Fruit fly (Drosophila melanogaster) whole organism, prepupa: Measurements from ENCODE around the gene GluRIID.

Experiments
- CG11294 ChIP-seq: fragments of 200-800 bp; sonication (Bioruptor generic); IDR thresholded peaks from 2 replicates; pipeline ENCODE4 v1.3.6; 2022; ENCODE audit warnings: missing biosample characterization, missing genetic modification characterization
- CG11902 ChIP-seq: fragments of 200-800 bp; sonication (Bioruptor generic); optimal IDR thresholded peaks from 3 replicates; lab custom pipeline; 2016; ENCODE audit warnings: missing biosample characterization, missing genetic modification characterization
- CG15336 ChIP-seq: fragments of 200-800 bp; sonication (Bioruptor generic); IDR thresholded peaks from 2 replicates; pipeline ENCODE4 v1.3.6; 2022; ENCODE audit warnings: missing biosample characterization, missing genetic modification characterization
- CG3032 ChIP-seq: fragments of 200-800 bp; optimal IDR thresholded peaks from 2 replicates; lab custom pipeline; 2019; ENCODE audit warnings: missing biosample characterization, mild to moderate bottlenecking, missing genetic modification characterization, moderate library complexity
- CG31627 ChIP-seq: fragments of 200-800 bp; sonication (Bioruptor generic); optimal IDR thresholded peaks from 3 replicates; lab custom pipeline; 2016; ENCODE audit warnings: missing biosample characterization, missing genetic modification characterization
- CG6792 ChIP-seq: fragments of 200-800 bp; sonication (Bioruptor generic); optimal IDR thresholded peaks from 3 replicates; lab custom pipeline; 2016; ENCODE audit warnings: missing biosample characterization, missing genetic modification characterization
- CG9139 ChIP-seq: fragments of 200-800 bp; sonication (Bioruptor generic); optimal IDR thresholded peaks from 3 replicates; lab custom pipeline; 2017; ENCODE audit warnings: missing biosample characterization, mild to moderate bottlenecking, missing genetic modification characterization
- Ets96B ChIP-seq: fragments of 200-800 bp; optimal IDR thresholded peaks from 2 replicates; lab custom pipeline; 2019; ENCODE audit warnings: missing biosample characterization, mild to moderate bottlenecking, missing genetic modification characterization, moderate library complexity
- OdsH ChIP-seq: fragments of 200-800 bp; sonication (Bioruptor generic); optimal IDR thresholded peaks from 3 replicates; lab custom pipeline; 2016; ENCODE audit warnings: missing biosample characterization, missing genetic modification characterization
- Sox102F ChIP-seq: fragments of 200-800 bp; sonication (Bioruptor generic); optimal IDR thresholded peaks from 2 replicates; lab custom pipeline; 2016; ENCODE audit warnings: missing biosample characterization, mild to moderate bottlenecking, missing genetic modification characterization
- Sox14 ChIP-seq: fragments of 200-800 bp; sonication (Bioruptor generic); optimal IDR thresholded peaks from 3 replicates; lab custom pipeline; 2016; ENCODE audit warnings: missing biosample characterization, missing genetic modification characterization
- achi ChIP-seq: fragments of 200-800 bp; sonication (Bioruptor generic); optimal IDR thresholded peaks from 3 replicates; lab custom pipeline; 2016; ENCODE audit warnings: missing biosample characterization, missing genetic modification characterization
- acj6 ChIP-seq: fragments of 200-800 bp; sonication (Bioruptor generic); optimal IDR thresholded peaks from 3 replicates; lab custom pipeline; 2016; ENCODE audit warnings: missing biosample characterization, missing genetic modification characterization
- fd59A ChIP-seq: fragments of 200-800 bp; sonication (Bioruptor generic); optimal IDR thresholded peaks from 2 replicates; lab custom pipeline; 2017; ENCODE audit warnings: missing biosample characterization, mild to moderate bottlenecking, missing genetic modification characterization, missing genetic modification reagents

- TF ChIP-seq CG31627 (GFP tag; lab: Kevin White, UChicago) (no peak), OdsH (no peak), achi (GFP tag; lab: Kevin White, UChicago) (no peak), CG11902 (GFP tag; lab: Kevin White, UChicago) (no peak), fd59A (GFP tag; lab: Kevin White, UChicago) (no peak), CG11294 (GFP tag; lab: Robert Waterston, UW) (no peak), Sox102F (GFP tag; lab: Kevin White, UChicago) (no peak), CG3032 (tag; lab: Kevin White, UChicago) (no peak), CG15336 (GFP tag; lab: Robert Waterston, UW) (no peak), Ets96B (tag; lab: Kevin White, UChicago) (no peak), CG9139 (GFP tag; lab: Kevin White, UChicago) (no peak), CG6792 (GFP tag; lab: Kevin White, UChicago) (no peak), Sox14 (GFP tag; lab: Kevin White, UChicago) (peak; percentile 8), acj6 (GFP tag; lab: Kevin White, UChicago) (no peak)
These were observed 30.4 kb downstream of the GluRIID start, which contains the start of gene H for dm6 chr3R:20621805-20622286.
